Worm (Caenorhabditis elegans) whole organism, L2 larva: ENCODE results near the gene ani-2.

Source experiments
- R02D3.7 ChIP-seq: fragments of 150-350 bp; optimal IDR thresholded peaks from 2 replicates; lab custom pipeline; 2014; ENCODE audit warnings: missing biosample characterization, missing genetic modification characterization
- Y55F3AM.14 ChIP-seq: fragments of 200-800 bp; sonication (Bioruptor generic); optimal IDR thresholded peaks from 2 replicates; lab custom pipeline; 2018; ENCODE audit warnings: mild to moderate bottlenecking, missing genetic modification characterization, missing compliant biosample characterization
- aly-2 ChIP-seq: fragments of 150-350 bp; optimal IDR thresholded peaks from 2 replicates; lab custom pipeline; 2014; ENCODE audit warnings: missing biosample characterization, missing genetic modification characterization
- ama-1 ChIP-seq: fragments of 150-350 bp; optimal IDR thresholded peaks from 2 replicates; lab custom pipeline; 2018; ENCODE audit warnings: inconsistent platforms
- dmd-4 ChIP-seq: sonication (generic microtip); optimal IDR thresholded peaks from 2 replicates; lab custom pipeline; 2017; ENCODE audit warnings: missing biosample characterization, missing genetic modification characterization
- elt-1 ChIP-seq: fragments of 150-350 bp; optimal IDR thresholded peaks from 2 replicates; lab custom pipeline; 2014; ENCODE audit warnings: missing biosample characterization, missing genetic modification characterization
- lin-13 ChIP-seq: fragments of 150-350 bp; optimal IDR thresholded peaks from 2 replicates; lab custom pipeline; 2014; ENCODE audit warnings: missing biosample characterization, missing genetic modification reagents, missing genetic modification characterization
- lin-39 ChIP-seq: fragments of 150-350 bp; optimal IDR thresholded peaks from 2 replicates; lab custom pipeline; 2014; ENCODE audit warnings: missing biosample characterization, missing genetic modification reagents, missing genetic modification characterization
- lsy-2 ChIP-seq, 2 experiments: fragments of 150-350 bp in 1 of 2; sonication (generic microtip) in 1 of 2; optimal IDR thresholded peaks; 2 replicates each; lab custom pipeline; 2014 to 2017; ENCODE audit warnings: missing biosample characterization in 2 of 2, missing genetic modification characterization in 2 of 2
- mab-5 ChIP-seq: fragments of 150-350 bp; optimal IDR thresholded peaks from 2 replicates; lab custom pipeline; 2014; ENCODE audit warnings: missing biosample characterization, missing genetic modification characterization
- mbf-1 ChIP-seq: sonication (generic microtip); optimal IDR thresholded peaks from 2 replicates; lab custom pipeline; 2017; ENCODE audit warnings: missing biosample characterization, missing genetic modification characterization
- nhr-11 ChIP-seq: fragments of 150-350 bp; optimal IDR thresholded peaks from 2 replicates; lab custom pipeline; 2014; ENCODE audit warnings: missing biosample characterization, missing genetic modification characterization
- nhr-12 ChIP-seq: fragments of 150-350 bp; optimal IDR thresholded peaks from 2 replicates; lab custom pipeline; 2014; ENCODE audit warnings: missing biosample characterization, missing genetic modification characterization
- ztf-4 ChIP-seq: fragments of 150-350 bp; optimal IDR thresholded peaks from 2 replicates; lab custom pipeline; 2014; ENCODE audit warnings: missing biosample characterization, missing genetic modification characterization

ce11 chrII:6409098-6409497 lies 43.9 kb upstream of the ani-2 start:
- TF ChIP-seq R02D3.7 (tag; lab: Kevin White, UChicago) (no peak), nhr-11 (tag; lab: Kevin White, UChicago) (no peak), ztf-4 (tag; lab: Kevin White, UChicago) (no peak), aly-2 (tag; lab: Kevin White, UChicago) (no peak), lsy-2 (tag; optimal IDR thresholded peaks at IDR 0.05; lab: Kevin White, UChicago) (no peak), lin-39 (tag; lab: Kevin White, UChicago) (no peak), dmd-4 (no peak), mab-5 (no peak), lin-13 (no peak), Y55F3AM.14 (GFP tag; lab: Kevin White, UChicago) (no peak), elt-1 (no peak), ama-1 (lab: Kevin White, UChicago) (no peak), nhr-12 (no peak), mbf-1 (tag; lab: Kevin White, UChicago) (no peak)
